Worm (Caenorhabditis elegans) whole organism, young adult: ENCODE measurements around the gene C01G12.3.

Source experiments
- B0035.1 ChIP-seq: sonication (generic microtip); optimal IDR thresholded peaks from 2 replicates; lab custom pipeline; 2016; ENCODE audit warnings: missing genetic modification characterization, mild to moderate bottlenecking, missing compliant biosample characterization, missing genotype, missing genetic modification reagents
- B0261.1 ChIP-seq: sonication (generic microtip); optimal IDR thresholded peaks from 2 replicates; lab custom pipeline; 2016; ENCODE audit warnings: mild to moderate bottlenecking, missing genetic modification characterization, moderate library complexity, missing compliant biosample characterization
- C06A6.2 ChIP-seq: fragments of 200-800 bp; sonication (Bioruptor generic); conservative IDR thresholded peaks from 2 replicates; pipeline ENCODE4 v1.3.6; 2022; ENCODE audit warnings: missing genetic modification characterization, missing compliant biosample characterization
- C17E4.6 ChIP-seq: fragments of 200-800 bp; sonication (Bioruptor generic); IDR thresholded peaks from 2 replicates; pipeline ENCODE4 v1.3.6; 2022; ENCODE audit warnings: missing genetic modification reagents, missing genetic modification characterization, missing compliant biosample characterization
- D2030.7 ChIP-seq: fragments of 200-800 bp; sonication (Bioruptor generic); IDR thresholded peaks from 2 replicates; pipeline ENCODE4 v1.3.6; 2022; ENCODE audit warnings: missing genetic modification reagents, missing genetic modification characterization, missing compliant biosample characterization
- F33H1.4 ChIP-seq: fragments of 200-800 bp; sonication (Bioruptor generic); IDR thresholded peaks from 2 replicates; pipeline ENCODE4 v1.3.6; 2022; ENCODE audit warnings: missing genetic modification reagents, missing genetic modification characterization, missing compliant biosample characterization
- F37B4.10 ChIP-seq: fragments of 200-800 bp; sonication (Bioruptor generic); IDR thresholded peaks from 2 replicates; pipeline ENCODE4 v1.3.6; 2022; ENCODE audit warnings: missing genetic modification characterization, missing compliant biosample characterization
- F39B2.1 ChIP-seq: fragments of 200-800 bp; sonication (Bioruptor generic); IDR thresholded peaks from 2 replicates; pipeline ENCODE4 v1.3.6; 2022; ENCODE audit warnings: missing genetic modification reagents, missing genetic modification characterization, missing compliant biosample characterization
- T07F8.4 ChIP-seq: sonication (generic microtip); optimal IDR thresholded peaks from 2 replicates; lab custom pipeline; 2016; ENCODE audit warnings: mild to moderate bottlenecking, missing genetic modification characterization, moderate library complexity, missing compliant biosample characterization
- T26A5.8 ChIP-seq: sonication (generic microtip); optimal IDR thresholded peaks from 2 replicates; lab custom pipeline; 2016; ENCODE audit warnings: missing genetic modification characterization, missing compliant biosample characterization
- Y56A3A.18 ChIP-seq: fragments of 200-800 bp; sonication (Bioruptor generic); IDR thresholded peaks from 2 replicates; pipeline ENCODE4 v1.3.6; 2022; ENCODE audit warnings: missing genetic modification reagents, missing genetic modification characterization, missing compliant biosample characterization
- Y67H2A.10 ChIP-seq: fragments of 200-800 bp; sonication (Bioruptor generic); conservative IDR thresholded peaks from 2 replicates; pipeline ENCODE4 v1.3.6; 2022; ENCODE audit warnings: missing genetic modification reagents, missing genetic modification characterization, missing compliant biosample characterization
- Y79H2A.3 ChIP-seq: fragments of 200-800 bp; sonication (Bioruptor generic); conservative IDR thresholded peaks from 2 replicates; pipeline ENCODE4 v1.3.6; 2022; ENCODE audit warnings: missing genetic modification reagents, missing genetic modification characterization, missing compliant biosample characterization
- aptf-3 ChIP-seq: fragments of 200-800 bp; sonication (Bioruptor generic); IDR thresholded peaks from 2 replicates; pipeline ENCODE4 v1.3.6; 2022; ENCODE audit warnings: missing genetic modification characterization, missing compliant biosample characterization
- athp-1 ChIP-seq: sonication (generic microtip); optimal IDR thresholded peaks from 2 replicates; lab custom pipeline; 2017; ENCODE audit warnings: mild to moderate bottlenecking, missing genetic modification characterization, missing compliant biosample characterization
- attf-5 ChIP-seq: fragments of 200-800 bp; sonication (Bioruptor generic); optimal IDR thresholded peaks from 2 replicates; lab custom pipeline; 2018; ENCODE audit warnings: mild to moderate bottlenecking, missing genetic modification characterization, missing compliant biosample characterization
- ceh-40 ChIP-seq: fragments of 200-800 bp; sonication (Bioruptor generic); IDR thresholded peaks from 2 replicates; pipeline ENCODE4 v1.3.6; 2022; ENCODE audit warnings: missing genetic modification characterization, missing compliant biosample characterization
- ceh-58 ChIP-seq: fragments of 200-800 bp; sonication (Bioruptor generic); IDR thresholded peaks from 2 replicates; pipeline ENCODE4 v1.3.6; 2022; ENCODE audit warnings: missing genetic modification characterization, missing compliant biosample characterization
- ceh-79 ChIP-seq: sonication (generic microtip); optimal IDR thresholded peaks from 2 replicates; lab custom pipeline; 2017; ENCODE audit warnings: mild to moderate bottlenecking, missing genetic modification characterization, missing compliant biosample characterization
- ceh-91 ChIP-seq: fragments of 200-800 bp; sonication (Bioruptor generic); IDR thresholded peaks from 2 replicates; pipeline ENCODE4 v1.3.6; 2022; ENCODE audit warnings: missing genetic modification reagents, missing genetic modification characterization, missing compliant biosample characterization
- dox-1 ChIP-seq: fragments of 200-800 bp; sonication (Bioruptor generic); IDR thresholded peaks from 2 replicates; pipeline ENCODE4 v1.3.6; 2022; ENCODE audit warnings: missing genetic modification reagents, missing genetic modification characterization, missing compliant biosample characterization
- egrh-3 ChIP-seq: fragments of 200-800 bp; sonication (Bioruptor generic); IDR thresholded peaks from 2 replicates; pipeline ENCODE4 v1.3.6; 2022; ENCODE audit warnings: missing genetic modification reagents, missing genetic modification characterization, missing compliant biosample characterization
- ets-4 ChIP-seq: fragments of 200-800 bp; sonication (Bioruptor generic); optimal IDR thresholded peaks from 2 replicates; lab custom pipeline; 2018; ENCODE audit warnings: mild to moderate bottlenecking, missing genetic modification characterization, missing compliant biosample characterization
- hmg-1.2 ChIP-seq: fragments of 200-800 bp; sonication (Bioruptor generic); IDR thresholded peaks from 2 replicates; pipeline ENCODE4 v1.3.6; 2022; ENCODE audit warnings: missing genetic modification reagents, missing genetic modification characterization, missing compliant biosample characterization
- let-526 ChIP-seq: fragments of 200-800 bp; sonication (Bioruptor generic); IDR thresholded peaks from 2 replicates; pipeline ENCODE4 v1.3.6; 2022; ENCODE audit warnings: missing genetic modification reagents, missing genetic modification characterization, missing compliant biosample characterization
- let-607 ChIP-seq, 2 experiments: fragments of 200-800 bp in 1 of 2; sonication (Bioruptor generic) in 1 of 2; sonication (generic microtip) in 1 of 2; optimal IDR thresholded peaks; 2 replicates each; lab custom pipeline; 2016 to 2018; ENCODE audit warnings: mild to moderate bottlenecking in 2 of 2, missing compliant biosample characterization in 2 of 2, missing genetic modification characterization in 2 of 2, moderate library complexity in 2 of 2, missing genotype in 1 of 2
- lsl-1 ChIP-seq: fragments of 200-800 bp; sonication (Bioruptor generic); optimal IDR thresholded peaks from 2 replicates; lab custom pipeline; 2018; ENCODE audit warnings: mild to moderate bottlenecking, missing genetic modification characterization, moderate library complexity, missing compliant biosample characterization
- madf-3 ChIP-seq: fragments of 200-800 bp; sonication (Bioruptor generic); IDR thresholded peaks from 2 replicates; pipeline ENCODE4 v1.3.6; 2022; ENCODE audit warnings: missing genetic modification reagents, missing genetic modification characterization, missing compliant biosample characterization
- madf-6 ChIP-seq: fragments of 200-800 bp; sonication (Bioruptor generic); IDR thresholded peaks from 2 replicates; pipeline ENCODE4 v1.3.6; 2022; ENCODE audit warnings: missing genetic modification reagents, missing genetic modification characterization, missing compliant biosample characterization
- madf-8 ChIP-seq: fragments of 200-800 bp; sonication (Bioruptor generic); conservative IDR thresholded peaks from 2 replicates; pipeline ENCODE4 v1.3.6; 2022; ENCODE audit warnings: missing genetic modification reagents, missing genetic modification characterization, missing compliant biosample characterization
- mcd-1 ChIP-seq: fragments of 200-800 bp; sonication (Bioruptor generic); IDR thresholded peaks from 2 replicates; pipeline ENCODE4 v1.3.6; 2022; ENCODE audit warnings: missing genetic modification reagents, missing genetic modification characterization, missing compliant biosample characterization
- mel-28 ChIP-seq: sonication (generic microtip); optimal IDR thresholded peaks from 2 replicates; lab custom pipeline; 2016; ENCODE audit warnings: borderline replicate concordance, mild to moderate bottlenecking, missing genetic modification characterization, missing compliant biosample characterization
- nhr-27 ChIP-seq: fragments of 200-800 bp; sonication (Bioruptor generic); optimal IDR thresholded peaks from 2 replicates; lab custom pipeline; 2018; ENCODE audit warnings: mild to moderate bottlenecking, missing genetic modification characterization, moderate library complexity, missing compliant biosample characterization
- nhr-80 ChIP-seq: sonication (generic microtip); optimal IDR thresholded peaks from 2 replicates; lab custom pipeline; 2016; ENCODE audit warnings: missing genetic modification characterization, missing compliant biosample characterization
- pbrm-1 ChIP-seq: fragments of 200-800 bp; sonication (Bioruptor generic); IDR thresholded peaks from 2 replicates; pipeline ENCODE4 v1.3.6; 2022; ENCODE audit warnings: missing genetic modification reagents, missing genetic modification characterization, missing compliant biosample characterization
- rcor-1 ChIP-seq: fragments of 200-800 bp; sonication (Bioruptor generic); IDR thresholded peaks from 2 replicates; pipeline ENCODE4 v1.3.6; 2022; ENCODE audit warnings: missing genetic modification reagents, missing genetic modification characterization, missing compliant biosample characterization
- repo-1 ChIP-seq: sonication (generic microtip); optimal IDR thresholded peaks from 2 replicates; lab custom pipeline; 2017; ENCODE audit warnings: mild to moderate bottlenecking, missing genetic modification characterization, missing compliant biosample characterization
- snpc-3.4 ChIP-seq: sonication (generic microtip); optimal IDR thresholded peaks from 2 replicates; lab custom pipeline; 2017; ENCODE audit warnings: missing genetic modification characterization, mild to moderate bottlenecking, missing compliant biosample characterization, antibody characterized with exemption, moderate library complexity, missing genotype, missing genetic modification reagents
- tlf-1 ChIP-seq: fragments of 200-800 bp; sonication (Bioruptor generic); optimal IDR thresholded peaks from 2 replicates; lab custom pipeline; 2018; ENCODE audit warnings: mild to moderate bottlenecking, missing genetic modification characterization, missing compliant biosample characterization
- xnd-1 ChIP-seq: sonication (generic microtip); optimal IDR thresholded peaks from 2 replicates; lab custom pipeline; 2016; ENCODE audit warnings: missing genotype, missing genetic modification reagents, missing genetic modification characterization, missing compliant biosample characterization
- zim-3 ChIP-seq: sonication (generic microtip); optimal IDR thresholded peaks from 2 replicates; lab custom pipeline; 2017; ENCODE audit warnings: mild to moderate bottlenecking, missing genetic modification characterization, moderate library complexity, missing compliant biosample characterization
- ztf-18 ChIP-seq: sonication (generic microtip); optimal IDR thresholded peaks from 2 replicates; lab custom pipeline; 2016; ENCODE audit warnings: missing genotype, mild to moderate bottlenecking, missing genetic modification characterization, missing compliant biosample characterization
- ztf-28 ChIP-seq: fragments of 200-800 bp; sonication (Bioruptor generic); IDR thresholded peaks from 2 replicates; pipeline ENCODE4 v1.3.6; 2022; ENCODE audit warnings: missing genetic modification reagents, missing genetic modification characterization, missing compliant biosample characterization
- ztf-3 ChIP-seq: fragments of 200-800 bp; sonication (Bioruptor generic); optimal IDR thresholded peaks from 2 replicates; lab custom pipeline; 2018; ENCODE audit warnings: mild to moderate bottlenecking, missing genetic modification characterization, missing compliant biosample characterization

The C01G12.3 gene

DNA sequence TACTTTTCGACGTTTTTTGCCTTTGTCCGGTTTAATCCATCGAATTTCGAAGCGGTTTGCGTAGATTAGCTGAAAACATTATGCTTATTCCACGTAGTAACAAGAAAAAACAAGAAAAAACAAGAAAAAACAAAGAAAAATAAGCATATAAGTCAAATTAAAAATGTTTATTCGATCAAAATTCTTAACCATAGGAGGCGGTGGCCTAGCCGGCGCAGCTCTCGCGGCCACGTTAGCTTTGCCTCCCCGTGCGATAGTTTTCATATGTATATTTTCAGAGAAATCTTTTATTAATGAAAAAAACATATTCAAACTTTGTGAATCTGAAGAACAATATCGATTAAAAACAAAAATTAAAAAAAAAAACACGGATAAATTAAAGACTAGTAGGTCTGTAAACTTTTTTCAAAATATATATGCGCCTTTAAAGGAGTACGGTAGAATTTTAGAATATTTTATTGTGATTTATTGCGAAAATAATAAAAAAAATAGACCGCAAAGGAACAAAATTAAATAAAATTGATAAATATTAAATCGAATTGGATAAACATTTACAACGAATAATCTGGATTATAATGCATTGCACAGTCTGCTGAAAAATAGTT, 18.2 kb downstream of the C01G12.3 start:
- TF ChIP-seq mcd-1 (GFP tag; lab: Robert Waterston, UW) (0 out of 2 replicates have a peak, but pooled peaks have one; percentile 35), madf-8 (GFP tag; lab: Robert Waterston, UW) (peak; percentile 80), egrh-3 (GFP tag; lab: Robert Waterston, UW) (peak; percentile 53; the same call in 1 of the 2 replicates), dox-1 (GFP tag; lab: Robert Waterston, UW) (peak; percentile 70), xnd-1 (tag; lab: Kevin White, UChicago) (peak; percentile 79), ztf-28 (0 out of 2 replicates have a peak, but pooled peaks have one; percentile 36), madf-6 (GFP tag; lab: Robert Waterston, UW) (peak; percentile 70), F33H1.4 (GFP tag; lab: Robert Waterston, UW) (peak; percentile 38; the same call in 1 of the 2 replicates), hmg-1.2 (GFP tag; lab: Robert Waterston, UW) (peak; percentile 97), D2030.7 (GFP tag; lab: Robert Waterston, UW) (peak; percentile 43; the same call in 1 of the 2 replicates), lsl-1 (GFP tag; lab: Kevin White, UChicago) (peak; percentile 78), ceh-91 (GFP tag; lab: Robert Waterston, UW) (peak; percentile 40; the same call in 1 of the 2 replicates)

DNA sequence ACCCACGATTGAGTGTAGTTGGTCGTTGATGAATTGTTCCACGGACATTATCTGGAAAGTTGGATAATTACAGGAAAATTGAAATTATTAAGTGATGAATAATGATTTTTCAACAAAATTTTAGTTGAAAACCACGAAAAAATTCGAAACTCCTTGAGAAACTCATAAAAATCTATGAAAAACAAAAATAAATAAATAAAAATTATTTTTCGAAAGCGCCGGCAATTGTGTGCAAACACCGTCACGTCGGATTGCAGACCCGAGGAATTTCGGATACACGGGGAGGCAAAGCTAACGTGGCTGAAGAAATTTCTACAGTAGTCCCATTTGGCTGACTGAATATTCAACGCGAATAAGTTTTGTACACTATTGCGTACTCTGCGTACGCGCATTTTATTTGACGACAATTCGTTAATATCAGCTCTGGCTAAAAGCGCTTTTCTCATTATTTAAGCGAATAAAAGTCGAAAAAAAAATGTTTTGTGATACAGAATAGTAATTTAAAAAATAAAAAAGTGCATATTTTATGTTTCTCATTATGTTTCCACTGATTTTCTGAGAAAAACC, 20.5 kb downstream of the C01G12.3 start, which contains the start of gene mog-4:
TSS of gene mog-4 (minus strand) at position 51 of the 567 bp plus-strand sequence.
- peak; percentile 48 for TF ChIP-seq T07F8.4 (tag; lab: Kevin White, UChicago)
- peak; percentile 96 for TF ChIP-seq F37B4.10 (GFP tag; lab: Robert Waterston, UW)
- peak; percentile 99 for TF ChIP-seq attf-5
- TF ChIP-seq Y67H2A.10 (GFP tag; lab: Robert Waterston, UW) = peak; percentile 99
- peak; percentile 100 for TF ChIP-seq Y79H2A.3 (GFP tag; lab: Robert Waterston, UW)
- peak; percentile 100 for TF ChIP-seq ztf-28
- peak; percentile 100 for TF ChIP-seq let-526 (GFP tag; lab: Robert Waterston, UW)
- peak; percentile 97 for TF ChIP-seq athp-1 (tag; lab: Kevin White, UChicago)
- TF ChIP-seq ets-4 (GFP tag; lab: Kevin White, UChicago) = peak; percentile 10
- peak; percentile 95 for TF ChIP-seq ceh-40 (GFP tag; lab: Robert Waterston, UW)
- peak; percentile 99 for TF ChIP-seq rcor-1
- peak; percentile 99 for TF ChIP-seq Y56A3A.18 (GFP tag; lab: Robert Waterston, UW)
- peak; percentile 84 for TF ChIP-seq repo-1 (tag; lab: Kevin White, UChicago)
- peak; percentile 99 for TF ChIP-seq madf-6 (GFP tag; lab: Robert Waterston, UW)
- TF ChIP-seq mcd-1 (GFP tag; lab: Robert Waterston, UW) = peak; percentile 99
- peak; percentile 61 for TF ChIP-seq ceh-79 (tag; lab: Kevin White, UChicago)
- peak; percentile 82 for TF ChIP-seq ztf-18 (tag; lab: Kevin White, UChicago)
- TF ChIP-seq B0261.1 (tag; lab: Kevin White, UChicago) = peak; percentile 35
- TF ChIP-seq ztf-3 (GFP tag; lab: Kevin White, UChicago) = peak; percentile 81
- TF ChIP-seq lsl-1 (GFP tag; lab: Kevin White, UChicago) = peak; percentile 98
- TF ChIP-seq ceh-58 (GFP tag; lab: Robert Waterston, UW) = 0 out of 2 replicates have a peak, but pooled peaks have one; percentile 15
- TF ChIP-seq B0035.1 = peak; percentile 81
- TF ChIP-seq nhr-27 (tag; lab: Kevin White, UChicago) = peak; percentile 58
- TF ChIP-seq aptf-3 (GFP tag; lab: Robert Waterston, UW) = peak; percentile 95
- TF ChIP-seq snpc-3.4 = peak; percentile 18
- peak; percentile 100 for TF ChIP-seq C17E4.6 (GFP tag; lab: Robert Waterston, UW)
- peak; percentile 98 for TF ChIP-seq tlf-1 (GFP tag; lab: Kevin White, UChicago)
- peak; percentile 81 for TF ChIP-seq zim-3
- peak; percentile 99 for TF ChIP-seq madf-8 (GFP tag; lab: Robert Waterston, UW)
- TF ChIP-seq pbrm-1 = peak; percentile 99
- TF ChIP-seq let-607 (tag; optimal IDR thresholded peaks at IDR 0.05; lab: Kevin White, UChicago) = peak; percentile 97 to 98
- TF ChIP-seq madf-3 = peak; percentile 98
- TF ChIP-seq T26A5.8 (tag; lab: Kevin White, UChicago) = peak; percentile 7
- TF ChIP-seq ceh-91 (GFP tag; lab: Robert Waterston, UW) = peak; percentile 100
- peak; percentile 95 for TF ChIP-seq F39B2.1 (GFP tag; lab: Robert Waterston, UW)
- peak; percentile 98 for TF ChIP-seq C06A6.2
- TF ChIP-seq nhr-80 (tag; lab: Kevin White, UChicago) = peak; percentile 80
- TF ChIP-seq mel-28 (tag; lab: Kevin White, UChicago) = peak; percentile 76
